Fruit fly (Drosophila melanogaster) whole organism, embryonic: ENCODE data around the gene CG31102.

ENCODE experiments used
- Awh ChIP-seq: fragments of 200-800 bp; sonication (Bioruptor generic); IDR thresholded peaks from 2 replicates; pipeline ENCODE4, ENCODE4 v1.3.6; 2022; ENCODE audit warnings: missing biosample characterization, missing genetic modification characterization
- B-H2 ChIP-seq: fragments of 200-800 bp; sonication (Bioruptor generic); optimal IDR thresholded peaks from 2 replicates; lab custom pipeline; 2018; ENCODE audit warnings: missing biosample characterization, mild to moderate bottlenecking, missing genetic modification characterization
- Bgb ChIP-seq: fragments of 200-800 bp; sonication (Bioruptor generic); IDR thresholded peaks from 2 replicates; pipeline ENCODE4 v1.3.6; 2022; ENCODE audit warnings: missing biosample characterization, missing genetic modification characterization; ENCODE audit not compliant: partially characterized antibody
- CG10267 ChIP-seq: fragments of 200-800 bp; sonication (Bioruptor generic); optimal IDR thresholded peaks from 2 replicates; lab custom pipeline; 2018; ENCODE audit warnings: missing biosample characterization, mild to moderate bottlenecking, missing genetic modification characterization, moderate library complexity
- CG12071 ChIP-seq: fragments of 200-800 bp; sonication (Bioruptor generic); optimal IDR thresholded peaks from 3 replicates; lab custom pipeline; 2018; ENCODE audit warnings: missing biosample characterization, mild to moderate bottlenecking, missing genetic modification characterization
- CG14441 ChIP-seq: fragments of 200-800 bp; sonication (Bioruptor generic); IDR thresholded peaks from 2 replicates; pipeline ENCODE4 v1.3.6; 2022; ENCODE audit warnings: missing biosample characterization, missing genetic modification characterization
- CG1603 ChIP-seq: fragments of 200-800 bp; sonication (Bioruptor generic); optimal IDR thresholded peaks from 2 replicates; lab custom pipeline; 2019; ENCODE audit warnings: missing biosample characterization, mild to moderate bottlenecking, missing genetic modification characterization, moderate library complexity
- CG17612 ChIP-seq: fragments of 200-800 bp; sonication (Bioruptor generic); IDR thresholded peaks from 2 replicates; pipeline ENCODE4 v1.3.6; 2022; ENCODE audit warnings: missing biosample characterization, missing genetic modification characterization
- CG18262 ChIP-seq: fragments of 200-800 bp; optimal IDR thresholded peaks from 3 replicates; lab custom pipeline; 2019; ENCODE audit warnings: missing biosample characterization, mild to moderate bottlenecking, missing genetic modification characterization, moderate library complexity
- CG2116 ChIP-seq: fragments of 200-800 bp; sonication (Bioruptor generic); optimal IDR thresholded peaks from 3 replicates; lab custom pipeline; 2018; ENCODE audit warnings: missing biosample characterization, mild to moderate bottlenecking, missing genetic modification characterization
- CG3163 ChIP-seq: fragments of 200-800 bp; sonication (Bioruptor generic); optimal IDR thresholded peaks from 3 replicates; lab custom pipeline; 2016; ENCODE audit warnings: missing biosample characterization, missing genetic modification characterization
- CG34422 ChIP-seq: fragments of 200-800 bp; sonication (Bioruptor generic); IDR thresholded peaks from 3 replicates; pipeline ENCODE4 v1.3.6; 2022; ENCODE audit warnings: missing biosample characterization, missing genetic modification characterization
- CG4617 ChIP-seq: fragments of 200-800 bp; sonication (Bioruptor generic); optimal IDR thresholded peaks from 3 replicates; lab custom pipeline; 2016; ENCODE audit warnings: missing biosample characterization, missing genetic modification characterization, borderline replicate concordance
- CG4730 ChIP-seq: fragments of 200-800 bp; sonication (Bioruptor generic); IDR thresholded peaks from 2 replicates; pipeline ENCODE4 v1.3.6; 2022; ENCODE audit warnings: missing biosample characterization, missing genetic modification characterization
- CG6272 ChIP-seq: fragments of 200-800 bp; sonication (Bioruptor generic); IDR thresholded peaks from 2 replicates; pipeline ENCODE4 v1.3.6; 2022; ENCODE audit warnings: missing biosample characterization, missing genetic modification characterization
- CG7963 ChIP-seq: fragments of 200-800 bp; sonication (Bioruptor generic); IDR thresholded peaks from 3 replicates; pipeline ENCODE4 v1.3.6; 2022; ENCODE audit warnings: missing biosample characterization, missing genetic modification characterization; ENCODE audit not compliant: partially characterized antibody
- CG8765 ChIP-seq: fragments of 200-800 bp; sonication (Bioruptor generic); IDR thresholded peaks from 2 replicates; pipeline ENCODE4 v1.3.6; 2022; ENCODE audit warnings: missing biosample characterization, missing genetic modification characterization
- CG9609 ChIP-seq: fragments of 200-800 bp; sonication (Bioruptor generic); optimal IDR thresholded peaks from 3 replicates; lab custom pipeline; 2016; ENCODE audit warnings: missing biosample characterization, missing genetic modification characterization
- CG9797 ChIP-seq: fragments of 200-800 bp; sonication (Bioruptor generic); optimal IDR thresholded peaks from 3 replicates; lab custom pipeline; 2018; ENCODE audit warnings: missing biosample characterization, mild to moderate bottlenecking, missing genetic modification characterization
- Deaf1 ChIP-seq: fragments of 200-800 bp; optimal IDR thresholded peaks from 3 replicates; lab custom pipeline; 2019; ENCODE audit warnings: missing biosample characterization, mild to moderate bottlenecking, missing genetic modification characterization, moderate library complexity
- Dp ChIP-seq: fragments of 200-800 bp; sonication (Bioruptor generic); optimal IDR thresholded peaks from 2 replicates; lab custom pipeline; 2018; ENCODE audit warnings: missing biosample characterization, mild to moderate bottlenecking, missing genetic modification characterization, moderate library complexity
- E2f2 ChIP-seq: fragments of 200-800 bp; sonication (Bioruptor generic); IDR thresholded peaks from 2 replicates; pipeline ENCODE4 v1.3.6; 2022; ENCODE audit warnings: missing biosample characterization, missing genetic modification characterization
- Fer2 ChIP-seq: fragments of 200-800 bp; sonication (Bioruptor generic); optimal IDR thresholded peaks from 2 replicates; lab custom pipeline; 2018; ENCODE audit warnings: missing biosample characterization, mild to moderate bottlenecking, missing genetic modification characterization, moderate library complexity
- Hr3 ChIP-seq: fragments of 200-800 bp; sonication (Bioruptor generic); optimal IDR thresholded peaks from 3 replicates; lab custom pipeline; 2016; ENCODE audit warnings: missing biosample characterization, missing genetic modification characterization
- Lim3 ChIP-seq: fragments of 200-800 bp; sonication (Bioruptor generic); IDR thresholded peaks from 2 replicates; pipeline ENCODE4 v1.3.6; 2022; ENCODE audit warnings: missing biosample characterization, missing genetic modification characterization
- MBD-R2 ChIP-seq: fragments of 200-800 bp; sonication (Bioruptor generic); IDR thresholded peaks from 2 replicates; pipeline ENCODE4 v1.3.6; 2022; ENCODE audit warnings: missing biosample characterization, missing genetic modification characterization
- MESR4 ChIP-seq: fragments of 200-800 bp; sonication (Bioruptor generic); optimal IDR thresholded peaks from 2 replicates; lab custom pipeline; 2018; ENCODE audit warnings: missing biosample characterization, mild to moderate bottlenecking, missing genetic modification characterization, moderate library complexity
- NFAT ChIP-seq: fragments of 200-800 bp; sonication (Bioruptor generic); IDR thresholded peaks from 2 replicates; pipeline ENCODE4 v1.3.6; 2022; ENCODE audit warnings: missing biosample characterization, missing genetic modification characterization
- NK7.1 ChIP-seq: fragments of 200-800 bp; sonication (Bioruptor generic); optimal IDR thresholded peaks from 3 replicates; lab custom pipeline; 2016; ENCODE audit warnings: missing biosample characterization, missing genetic modification characterization
- Nf-YA ChIP-seq: fragments of 200-800 bp; sonication (Bioruptor generic); IDR thresholded peaks from 2 replicates; pipeline ENCODE4 v1.3.6; 2022; ENCODE audit warnings: missing biosample characterization, missing genetic modification characterization
- Oaz ChIP-seq: fragments of 200-800 bp; sonication (Bioruptor generic); IDR thresholded peaks from 2 replicates; pipeline ENCODE4 v1.3.6; 2022; ENCODE audit warnings: missing biosample characterization, missing genetic modification characterization
- Pdp1 ChIP-seq, 2 experiments: fragments of 200-800 bp; sonication (Bioruptor generic); optimal IDR thresholded peaks; 3 replicates each; lab custom pipeline; 2016; ENCODE audit warnings: missing biosample characterization in 2 of 2, missing genetic modification characterization in 2 of 2, mild to moderate bottlenecking in 1 of 2, moderate library complexity in 1 of 2
- Trl ChIP-seq, 3 experiments: fragments of >200 bp in 2 of 3; fragments of 200-800 bp in 1 of 3; sonication (Bioruptor generic) in 1 of 3; optimal IDR thresholded peaks; 2 replicates in 1 of 3; 3 replicates in 2 of 3; lab custom pipeline; 2016 to 2017; ENCODE audit warnings: missing biosample characterization in 1 of 3, missing genetic modification characterization in 1 of 3
- YL-1 ChIP-seq: fragments of 200-800 bp; sonication (Bioruptor generic); optimal IDR thresholded peaks from 3 replicates; lab custom pipeline; 2017; ENCODE audit warnings: missing biosample characterization, mild to moderate bottlenecking, missing genetic modification characterization
- amos ChIP-seq: fragments of 200-800 bp; sonication (Bioruptor generic); IDR thresholded peaks from 2 replicates; pipeline ENCODE4 v1.3.6; 2022; ENCODE audit warnings: missing biosample characterization, missing genetic modification characterization; ENCODE audit not compliant: partially characterized antibody
- bbx ChIP-seq: fragments of 200-800 bp; sonication (Bioruptor generic); IDR thresholded peaks from 2 replicates; pipeline ENCODE4 v1.3.6; 2022; ENCODE audit warnings: missing biosample characterization, missing genetic modification characterization; ENCODE audit not compliant: partially characterized antibody
- chinmo ChIP-seq: fragments of 200-800 bp; sonication (Bioruptor generic); IDR thresholded peaks from 4 replicates; pipeline ENCODE4 v1.3.6; 2022; ENCODE audit warnings: missing biosample characterization, missing genetic modification characterization; ENCODE audit not compliant: partially characterized antibody
- hkb ChIP-seq, 2 experiments: fragments of 200-800 bp in 1 of 2; fragments of >200 bp in 1 of 2; sonication (Bioruptor generic) in 1 of 2; IDR thresholded peaks in 1 of 2; optimal IDR thresholded peaks in 1 of 2; 2 replicates each; pipeline versions ENCODE4 v1.3.6 to Lab custom; 2017 to 2022; ENCODE audit warnings: missing biosample characterization in 1 of 2, missing genetic modification characterization in 1 of 2
- ken ChIP-seq: fragments of 200-800 bp; sonication (Bioruptor generic); IDR thresholded peaks from 3 replicates; pipeline ENCODE4 v1.3.6; 2022; ENCODE audit warnings: missing biosample characterization, missing genetic modification characterization
- klu ChIP-seq: fragments of 200-800 bp; sonication (Bioruptor generic); IDR thresholded peaks from 2 replicates; pipeline ENCODE4 v1.3.6; 2022; ENCODE audit warnings: missing biosample characterization, missing genetic modification characterization
- nerfin-2 ChIP-seq: fragments of 200-800 bp; sonication (Bioruptor generic); IDR thresholded peaks from 2 replicates; pipeline ENCODE4 v1.3.6; 2022; ENCODE audit warnings: missing biosample characterization, missing genetic modification characterization; ENCODE audit not compliant: partially characterized antibody
- p53 ChIP-seq: fragments of 200-800 bp; sonication (Bioruptor generic); optimal IDR thresholded peaks from 2 replicates; lab custom pipeline; 2016; ENCODE audit warnings: missing biosample characterization, missing genetic modification characterization
- pan ChIP-seq, 4 experiments: fragments of >200 bp in 3 of 4; fragments of 200-800 bp in 1 of 4; sonication (Bioruptor generic) in 1 of 4; optimal IDR thresholded peaks in 3 of 4; IDR thresholded peaks in 1 of 4; 2 replicates each; pipeline versions ENCODE4 v1.3.6 to Lab custom; 2017 to 2022; ENCODE audit warnings: missing biosample characterization in 2 of 4, missing genetic modification characterization in 2 of 4, mixed read lengths in 1 of 4
- row ChIP-seq: fragments of 200-800 bp; sonication (Bioruptor generic); IDR thresholded peaks from 3 replicates; pipeline ENCODE4 v1.3.6; 2022; ENCODE audit warnings: missing biosample characterization, missing genetic modification characterization
- salm ChIP-seq: fragments of 200-800 bp; sonication (Bioruptor generic); optimal IDR thresholded peaks from 2 replicates; lab custom pipeline; 2018; ENCODE audit warnings: missing biosample characterization, mild to moderate bottlenecking, missing genetic modification characterization
- vvl ChIP-seq: fragments of 200-800 bp; sonication (Bioruptor generic); IDR thresholded peaks from 2 replicates; pipeline ENCODE4 v1.3.6; 2022; ENCODE audit warnings: missing biosample characterization, missing genetic modification characterization

The CG31102 gene

dm6 chr3R:25335065-25335464 is 39.7 kb upstream of the CG31102 start, which contains the start of the genes CG10669 and CG11902 (continued):
- TF ChIP-seq CG17612 (GFP tag; lab: Robert Waterston, UW) = no peak
- TF ChIP-seq CG9609 (GFP tag; lab: Kevin White, UChicago) = no peak
- TF ChIP-seq YL-1 = peak; percentile 8
- no peak for TF ChIP-seq E2f2 (GFP tag; lab: Robert Waterston, UW)
- TF ChIP-seq CG4617 (GFP tag; lab: Kevin White, UChicago) = peak; percentile 29
- no peak for TF ChIP-seq Fer2 (tag; lab: Kevin White, UChicago)
- TF ChIP-seq CG12071 (GFP tag; lab: Kevin White, UChicago) = no peak
- TF ChIP-seq CG9797 (GFP tag; lab: Kevin White, UChicago) = peak; percentile 60
- peak; percentile 39 for TF ChIP-seq MESR4 (GFP tag; lab: Kevin White, UChicago)
- TF ChIP-seq CG18262 (tag; lab: Kevin White, UChicago) = no peak
- TF ChIP-seq vvl = no peak
- peak; percentile 3 for TF ChIP-seq Dp (GFP tag; lab: Kevin White, UChicago)
- TF ChIP-seq CG6272 = no peak
- no peak for TF ChIP-seq Pdp1 (GFP tag; optimal IDR thresholded peaks at IDR 0.05; lab: Kevin White, UChicago)
- TF ChIP-seq MBD-R2 (GFP tag; lab: Robert Waterston, UW) = peak; percentile 97
- TF ChIP-seq CG10267 (tag; lab: Kevin White, UChicago) = peak; percentile 91
- TF ChIP-seq CG2116 (GFP tag; lab: Kevin White, UChicago) = no peak
- no peak for TF ChIP-seq salm (tag; lab: Kevin White, UChicago)
- no peak for TF ChIP-seq nerfin-2 (GFP tag; lab: Robert Waterston, UW)

DNA sequence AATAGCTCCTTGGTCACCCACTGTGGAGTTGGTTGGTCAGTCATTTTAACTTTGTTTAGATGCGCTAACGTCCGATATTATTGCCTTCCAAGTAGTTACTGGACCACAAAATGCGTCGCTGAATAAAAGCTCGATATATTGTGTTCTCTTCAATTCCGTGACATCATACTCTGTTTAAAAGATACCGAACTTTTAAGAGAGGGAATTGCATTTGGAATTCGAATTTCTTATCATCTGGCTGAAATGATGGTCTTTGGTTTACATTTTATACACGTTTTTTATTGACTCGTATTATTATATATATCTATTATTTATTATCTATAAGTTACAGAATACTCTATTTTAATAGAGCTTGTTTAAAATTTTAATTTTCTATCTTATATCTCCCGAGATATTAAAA is 35.7 kb upstream of the CG31102 start, which contains the start of gene CHKov2:
CHKov2 (minus strand) TSS at position 101 of the 400 bp plus-strand sequence.
- TF ChIP-seq Nf-YA (no peak), Oaz (GFP tag; lab: Robert Waterston, UW) (no peak), NK7.1 (GFP tag; lab: Kevin White, UChicago) (no peak), klu (no peak), Trl (optimal IDR thresholded peaks at IDR 0.05; lab: Kevin White, UChicago) (peak in 1 of 2 experiments; percentile 11), Trl (GFP tag; optimal IDR thresholded peaks at IDR 0.05; lab: Kevin White, UChicago) (no peak), CG3163 (peak; percentile 55)
- TF ChIP-seq, all 482 proteins: peak for 2

dm6 chr3R:25329079-25329478 is 33.7 kb upstream of the CG31102 start, which contains the start of gene CHKov1:
TSS of gene CHKov1 (minus strand) at chr3R:25329316.
- peak; percentile 23; the same call in 1 of the 2 replicates for TF ChIP-seq NFAT (GFP tag; lab: Robert Waterston, UW)
- no peak for TF ChIP-seq Lim3 (GFP tag; lab: Robert Waterston, UW)
- TF ChIP-seq CG8765 = no peak
- no peak for TF ChIP-seq hkb (optimal IDR thresholded peaks at IDR 0.05; lab: Kevin White, UChicago)
- no peak for TF ChIP-seq hkb (GFP tag; IDR thresholded peaks at IDR 0.05; lab: Robert Waterston, UW)
- TF ChIP-seq B-H2 (GFP tag; lab: Kevin White, UChicago) = no peak
- no peak for TF ChIP-seq ken (GFP tag; lab: Robert Waterston, UW)
- no peak for TF ChIP-seq p53 (GFP tag; lab: Kevin White, UChicago)
- TF ChIP-seq row = 0 out of 3 replicates have a peak, but pooled peaks have one; percentile 1
- 0 out of 4 replicates have a peak, but pooled peaks have one; percentile 40 for TF ChIP-seq chinmo (GFP tag; lab: Robert Waterston, UW)
- TF ChIP-seq Awh (GFP tag; lab: Robert Waterston, UW) = no peak
- peak; percentile 39; the same call in 1 of the 2 replicates for TF ChIP-seq bbx (GFP tag; lab: Robert Waterston, UW)
- peak; percentile 50 for TF ChIP-seq Deaf1 (tag; lab: Kevin White, UChicago)
- TF ChIP-seq CG7963 (GFP tag; lab: Robert Waterston, UW) = no peak
- no peak for TF ChIP-seq CG4730 (GFP tag; lab: Robert Waterston, UW)
- peak; percentile 38; the same call in 1 of the 2 replicates for TF ChIP-seq amos (GFP tag; lab: Robert Waterston, UW)
- TF ChIP-seq CG1603 = no peak
- no peak for TF ChIP-seq pan (optimal IDR thresholded peaks at IDR 0.05; lab: Kevin White, UChicago)
- TF ChIP-seq pan (GFP tag; optimal IDR thresholded peaks at IDR 0.05 in 1 of 2, IDR thresholded peaks at IDR 0.05 in 1 of 2) = peak in 1 of 2 experiments; percentile 11
- TF ChIP-seq CG14441 (GFP tag; lab: Robert Waterston, UW) = 0 out of 2 replicates have a peak, but pooled peaks have one; percentile 10
- TF ChIP-seq Bgb = peak; percentile 30; the same call in 1 of the 2 replicates
- no peak for TF ChIP-seq YL-1
- 0 out of 3 replicates have a peak, but pooled peaks have one; percentile 41 for TF ChIP-seq CG34422 (GFP tag; lab: Robert Waterston, UW)
- no peak for TF ChIP-seq Hr3
